Worm (Caenorhabditis elegans) whole organism, L1 larva: ENCODE data around the gene anmt-3.
A peak's percentile ranks its signal among the peaks of the same experiment; 100 is the strongest.
"Not testable (repeated sequence)": the region's sequence is repeated elsewhere in the genome, so short reads cannot be mapped to it uniquely, and the experiment has no call there.

ENCODE experiments used
- nhr-19 ChIP-seq: fragments of 200-800 bp; sonication (Bioruptor generic); conservative IDR thresholded peaks from 2 replicates; pipeline ENCODE4 v1.3.6; 2022; ENCODE audit warnings: missing genetic modification characterization, missing compliant biosample characterization
- sptf-1 ChIP-seq: fragments of 150-350 bp; optimal IDR thresholded peaks from 2 replicates; lab custom pipeline; 2014; ENCODE audit warnings: missing biosample characterization, missing genetic modification characterization
- ztf-11 ChIP-seq, 2 experiments: sonication (generic microtip); optimal IDR thresholded peaks; 2 replicates each; lab custom pipeline; 2016 to 2017; ENCODE audit warnings: missing genetic modification characterization in 2 of 2, missing biosample characterization in 1 of 2, missing compliant biosample characterization in 1 of 2

- TF ChIP-seq nhr-19 (GFP tag; lab: Robert Waterston, UW) (peak; percentile 81), ztf-11 (tag; optimal IDR thresholded peaks at IDR 0.05; lab: Kevin White, UChicago) (peak in 1 of 2 experiments; percentile 64)
- TF ChIP-seq sptf-1 (tag; lab: Kevin White, UChicago), result not testable (repeated sequence)
Observed at ce11 chrV:9980731-9981483, 22.8 kb upstream of the anmt-3 start, which contains the start of the genes ruvb-1 and tofu-1.
